Worm (Caenorhabditis elegans) whole organism, L2 larva: ENCODE data around the gene str-220.

Experiments used
- F13H6.1 ChIP-seq: sonication (generic microtip); optimal IDR thresholded peaks from 2 replicates; lab custom pipeline; 2016; ENCODE audit warnings: missing genetic modification characterization, missing compliant biosample characterization
- ZK546.5 ChIP-seq: sonication (generic microtip); optimal IDR thresholded peaks from 2 replicates; lab custom pipeline; 2017; ENCODE audit warnings: missing biosample characterization, missing genetic modification characterization
- aly-2 ChIP-seq: fragments of 150-350 bp; optimal IDR thresholded peaks from 2 replicates; lab custom pipeline; 2014; ENCODE audit warnings: missing biosample characterization, missing genetic modification characterization
- ama-1 ChIP-seq: fragments of 150-350 bp; optimal IDR thresholded peaks from 2 replicates; lab custom pipeline; 2018; ENCODE audit warnings: inconsistent platforms
- blmp-1 ChIP-seq: sonication (generic microtip); optimal IDR thresholded peaks from 2 replicates; lab custom pipeline; 2017; ENCODE audit warnings: missing genetic modification characterization, mild to moderate bottlenecking, missing compliant biosample characterization, antibody characterized with exemption, moderate library complexity; ENCODE audit not compliant: insufficient read depth
- dmd-4 ChIP-seq: sonication (generic microtip); optimal IDR thresholded peaks from 2 replicates; lab custom pipeline; 2017; ENCODE audit warnings: missing biosample characterization, missing genetic modification characterization
- elt-3 ChIP-seq: sonication (generic microtip); optimal IDR thresholded peaks from 2 replicates; lab custom pipeline; 2017; ENCODE audit warnings: missing biosample characterization, missing genetic modification characterization
- lin-13 ChIP-seq: fragments of 150-350 bp; optimal IDR thresholded peaks from 2 replicates; lab custom pipeline; 2014; ENCODE audit warnings: missing biosample characterization, missing genetic modification reagents, missing genetic modification characterization
- lin-39 ChIP-seq: fragments of 150-350 bp; optimal IDR thresholded peaks from 2 replicates; lab custom pipeline; 2014; ENCODE audit warnings: missing biosample characterization, missing genetic modification reagents, missing genetic modification characterization
- mdl-1 ChIP-seq, 2 experiments: fragments of 150-350 bp in 1 of 2; sonication (generic microtip) in 1 of 2; optimal IDR thresholded peaks; 2 replicates each; lab custom pipeline; 2017; ENCODE audit warnings: missing biosample characterization in 2 of 2, missing genetic modification characterization in 2 of 2
- nhr-6 ChIP-seq: fragments of 150-350 bp; optimal IDR thresholded peaks from 2 replicates; lab custom pipeline; 2014; ENCODE audit warnings: missing biosample characterization, missing genetic modification characterization
- skn-1 ChIP-seq: sonication (generic microtip); optimal IDR thresholded peaks from 2 replicates; lab custom pipeline; 2017; ENCODE audit warnings: missing biosample characterization, missing genetic modification characterization
- unc-39 ChIP-seq: fragments of 150-350 bp; optimal IDR thresholded peaks from 2 replicates; lab custom pipeline; 2014; ENCODE audit warnings: missing biosample characterization, missing genetic modification characterization
- ztf-11 ChIP-seq: sonication (generic microtip); optimal IDR thresholded peaks from 2 replicates; lab custom pipeline; 2017; ENCODE audit warnings: missing biosample characterization, missing genetic modification characterization

DNA sequence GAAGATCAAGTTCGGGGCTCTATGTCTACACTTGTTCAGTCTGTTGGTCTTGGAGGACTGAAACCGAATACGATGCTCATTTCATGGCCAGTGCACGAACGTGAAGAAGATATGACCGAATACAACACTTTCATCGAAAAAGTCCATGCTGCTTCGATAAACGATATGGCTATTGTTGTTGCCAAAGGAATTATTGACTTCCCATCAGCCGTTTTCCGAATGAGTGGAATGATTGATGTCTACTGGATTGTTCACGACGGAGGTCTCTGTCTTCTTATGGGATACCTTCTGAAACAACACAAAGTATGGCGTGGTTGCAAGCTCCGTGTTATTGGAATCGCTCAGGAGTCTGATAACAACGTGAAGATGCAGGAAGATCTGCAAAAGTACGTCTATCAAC is 45.1 kb upstream of the str-220 start:
- TF ChIP-seq nhr-6 (tag; lab: Kevin White, UChicago) = no peak
- TF ChIP-seq blmp-1 (tag; lab: Kevin White, UChicago) = no peak
- TF ChIP-seq skn-1 (tag; lab: Kevin White, UChicago) = no peak
- no peak for TF ChIP-seq ama-1 (lab: Kevin White, UChicago)
- no peak for TF ChIP-seq ztf-11 (tag; lab: Kevin White, UChicago)
- no peak for TF ChIP-seq ZK546.5 (tag; lab: Kevin White, UChicago)
- TF ChIP-seq mdl-1 (tag; optimal IDR thresholded peaks at IDR 0.05; lab: Kevin White, UChicago) = no peak
- no peak for TF ChIP-seq F13H6.1 (tag; lab: Kevin White, UChicago)
- no peak for TF ChIP-seq dmd-4 (tag; lab: Kevin White, UChicago)
- no peak for TF ChIP-seq elt-3 (tag; lab: Kevin White, UChicago)
- no peak for TF ChIP-seq lin-13 (GFP tag; lab: Kevin White, UChicago)
- TF ChIP-seq aly-2 (tag; lab: Kevin White, UChicago) = no peak
- no peak for TF ChIP-seq lin-39 (tag; lab: Kevin White, UChicago)
- TF ChIP-seq unc-39 = no peak
